Worm (Caenorhabditis elegans): ENCODE results near the gene ZK1193.2.

ce11 chrX:457139-457802 is 31.8 kb upstream of the ZK1193.2 start, which contains the start of gene abu-12:
- TF ChIP-seq aly-1 (tag; optimal IDR thresholded peaks at IDR 0.05) (no peak), flt-1 (GFP tag; IDR thresholded peaks at IDR 0.05) (no peak), scrt-1 (GFP tag; IDR thresholded peaks at IDR 0.05) (no peak), ama-1 (optimal IDR thresholded peaks at IDR 0.05) (no peak), tra-4 (tag; optimal IDR thresholded peaks at IDR 0.05) (no peak), pes-1 (GFP tag; IDR thresholded peaks at IDR 0.05) (no peak), sea-1 (GFP tag; conservative IDR thresholded peaks at IDR 0.05) (no peak), hnd-1 (tag; optimal IDR thresholded peaks at IDR 0.05) (no peak), hmg-4 (GFP tag; optimal IDR thresholded peaks at IDR 0.05) (no peak), ets-7 (tag; optimal IDR thresholded peaks at IDR 0.05) (no peak), hmbx-1 (tag; optimal IDR thresholded peaks at IDR 0.05) (no peak), ceh-36 (tag; optimal IDR thresholded peaks at IDR 0.05) (no peak)
